Fruit fly (Drosophila melanogaster): Measurements from ENCODE around the gene CG8661.
A peak's percentile ranks its signal among the peaks of the same experiment; 100 is the strongest.

The CG8661 gene

DNA sequence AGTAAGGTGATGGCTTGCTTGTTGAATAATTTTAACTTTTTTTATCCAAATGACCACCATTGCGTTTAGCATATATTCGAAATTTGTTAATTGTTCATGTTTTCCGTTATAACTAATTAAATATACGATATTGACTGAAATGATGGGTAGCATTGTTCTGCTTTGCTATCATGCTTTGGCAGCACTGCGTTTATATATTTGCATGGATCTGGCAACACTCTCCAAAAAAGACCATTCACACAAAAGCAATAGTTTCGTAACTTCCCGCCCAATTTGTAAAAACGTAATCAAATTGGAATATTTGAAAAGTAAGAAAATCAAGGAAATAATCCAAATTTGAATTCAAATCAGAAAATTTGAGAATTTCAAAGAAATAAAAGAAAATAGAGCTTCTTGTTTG lies 21.2 kb upstream of the CG8661 start (continued):
- TF ChIP-seq croc (GFP tag; conservative IDR thresholded peaks at IDR 0.05): no peak
- TF ChIP-seq CG10274 (GFP tag; optimal IDR thresholded peaks at IDR 0.05): no peak
- no peak for TF ChIP-seq ranshi (GFP tag; IDR thresholded peaks at IDR 0.05)
- peak; percentile 65 for TF ChIP-seq B-H2 (GFP tag; optimal IDR thresholded peaks at IDR 0.05)
- no peak for TF ChIP-seq ara (GFP tag; IDR thresholded peaks at IDR 0.05)
- TF ChIP-seq CG15011 (GFP tag; optimal IDR thresholded peaks at IDR 0.05): no peak
- TF ChIP-seq sens-2 (GFP tag; IDR thresholded peaks at IDR 0.05): no peak
- no peak for TF ChIP-seq CG9932 (GFP tag; IDR thresholded peaks at IDR 0.05)
- TF ChIP-seq HLH4C (GFP tag; IDR thresholded peaks at IDR 0.05; ENCODE audit: partially characterized antibody): peak; percentile 46; the same call in 2 of the 3 replicates
- no peak for TF ChIP-seq Taf1 (GFP tag; IDR thresholded peaks at IDR 0.05)
- peak; percentile 10 for TF ChIP-seq CTCF (GFP tag; optimal IDR thresholded peaks at IDR 0.05)
- TF ChIP-seq hbn (GFP tag; IDR thresholded peaks at IDR 0.05; ENCODE audit: partially characterized antibody): peak; percentile 76
- no peak for TF ChIP-seq dimm (GFP tag; IDR thresholded peaks at IDR 0.05)
- no peak for TF ChIP-seq sim (GFP tag; IDR thresholded peaks at IDR 0.05)
- no peak for TF ChIP-seq Meics (GFP tag; optimal IDR thresholded peaks at IDR 0.05)
- TF ChIP-seq E2f1 (GFP tag; IDR thresholded peaks at IDR 0.05): no peak
- peak; percentile 44 for TF ChIP-seq Sry-δ (GFP tag; optimal IDR thresholded peaks at IDR 0.05)
- TF ChIP-seq al (GFP tag; IDR thresholded peaks at IDR 0.05): no peak
- TF ChIP-seq Opbp (GFP tag; IDR thresholded peaks at IDR 0.05; ENCODE audit: partially characterized antibody): peak; percentile 61; the same call in 2 of the 3 replicates
- TF ChIP-seq Elba2 (GFP tag; optimal IDR thresholded peaks at IDR 0.05): peak; percentile 85
- no peak for TF ChIP-seq CG5953 (GFP tag; IDR thresholded peaks at IDR 0.05)
- TF ChIP-seq CG6813 (GFP tag; optimal IDR thresholded peaks at IDR 0.05): no peak
- peak; percentile 44 for TF ChIP-seq exex (tag; optimal IDR thresholded peaks at IDR 0.05)
- no peak for TF ChIP-seq CG34422 (GFP tag; IDR thresholded peaks at IDR 0.05)
- TF ChIP-seq CG2678 (tag; optimal IDR thresholded peaks at IDR 0.05): no peak
- no peak for TF ChIP-seq cato (GFP tag; optimal IDR thresholded peaks at IDR 0.05; ENCODE audit: borderline replicate concordance)
- peak in 1 of 2 experiments; percentile 96 for TF ChIP-seq Pdp1 (GFP tag; optimal IDR thresholded peaks at IDR 0.05)
- TF ChIP-seq Optix (GFP tag; IDR thresholded peaks at IDR 0.05): no peak
- peak; percentile 67 for TF ChIP-seq CG33213 (GFP tag; optimal IDR thresholded peaks at IDR 0.05)
- peak; percentile 13 for TF ChIP-seq CG12769 (tag; optimal IDR thresholded peaks at IDR 0.05)
- TF ChIP-seq CG4617 (GFP tag; optimal IDR thresholded peaks at IDR 0.05; ENCODE audit: borderline replicate concordance): no peak
- TF ChIP-seq stwl (tag; optimal IDR thresholded peaks at IDR 0.05): peak; percentile 100
- no peak for TF ChIP-seq CG13775 (GFP tag; optimal IDR thresholded peaks at IDR 0.05)
- no peak for TF ChIP-seq D (optimal IDR thresholded peaks at IDR 0.05)
- no peak for TF ChIP-seq D (GFP tag; optimal IDR thresholded peaks at IDR 0.05)
- peak; percentile 93 for TF ChIP-seq CG3995 (GFP tag; optimal IDR thresholded peaks at IDR 0.05)
- peak; percentile 81 for TF ChIP-seq cwo (GFP tag; optimal IDR thresholded peaks at IDR 0.05)
- TF ChIP-seq CG13287 (GFP tag; IDR thresholded peaks at IDR 0.05; ENCODE audit: partially characterized antibody): peak; percentile 81
- TF ChIP-seq zfh2 (GFP tag; optimal IDR thresholded peaks at IDR 0.05): no peak
- TF ChIP-seq abd-A (tag; optimal IDR thresholded peaks at IDR 0.05): peak; percentile 34
- TF ChIP-seq Scr (GFP tag; IDR thresholded peaks at IDR 0.05; ENCODE audit: partially characterized antibody): peak; percentile 47
- TF ChIP-seq CG6272 (GFP tag; IDR thresholded peaks at IDR 0.05): no peak
